Worm (Caenorhabditis elegans) whole organism, young adult: Measurements from ENCODE around the gene C05E4.7.

ENCODE experiments used
- D2030.7 ChIP-seq: fragments of 200-800 bp; sonication (Bioruptor generic); IDR thresholded peaks from 2 replicates; pipeline ENCODE4 v1.3.6; 2022; ENCODE audit warnings: missing genetic modification reagents, missing genetic modification characterization, missing compliant biosample characterization
- F22D6.2 ChIP-seq: sonication (generic microtip); optimal IDR thresholded peaks from 2 replicates; lab custom pipeline; 2016; ENCODE audit warnings: mild to moderate bottlenecking, missing genetic modification characterization, missing compliant biosample characterization
- F23B12.7 ChIP-seq: sonication (generic microtip); optimal IDR thresholded peaks from 2 replicates; lab custom pipeline; 2017; ENCODE audit warnings: missing genetic modification characterization, mild to moderate bottlenecking, missing compliant biosample characterization, antibody characterized with exemption, moderate library complexity; ENCODE audit not compliant: insufficient read depth
- F33H1.4 ChIP-seq: fragments of 200-800 bp; sonication (Bioruptor generic); IDR thresholded peaks from 2 replicates; pipeline ENCODE4 v1.3.6; 2022; ENCODE audit warnings: missing genetic modification reagents, missing genetic modification characterization, missing compliant biosample characterization
- F37B4.10 ChIP-seq: fragments of 200-800 bp; sonication (Bioruptor generic); IDR thresholded peaks from 2 replicates; pipeline ENCODE4 v1.3.6; 2022; ENCODE audit warnings: missing genetic modification characterization, missing compliant biosample characterization
- F49E8.2 ChIP-seq: sonication (generic microtip); optimal IDR thresholded peaks from 3 replicates; lab custom pipeline; 2017; ENCODE audit warnings: missing genetic modification characterization, mild to moderate bottlenecking, missing compliant biosample characterization, antibody characterized with exemption, moderate library complexity; ENCODE audit not compliant: insufficient read depth
- K12H6.12 ChIP-seq: fragments of 200-800 bp; sonication (Bioruptor generic); optimal IDR thresholded peaks from 2 replicates; lab custom pipeline; 2018; ENCODE audit warnings: mild to moderate bottlenecking, missing genetic modification characterization, missing compliant biosample characterization
- Y56A3A.18 ChIP-seq: fragments of 200-800 bp; sonication (Bioruptor generic); IDR thresholded peaks from 2 replicates; pipeline ENCODE4 v1.3.6; 2022; ENCODE audit warnings: missing genetic modification reagents, missing genetic modification characterization, missing compliant biosample characterization
- Y95B8A.8 ChIP-seq: fragments of 200-800 bp; sonication (Bioruptor generic); IDR thresholded peaks from 2 replicates; pipeline ENCODE4 v1.3.6; 2022; ENCODE audit warnings: missing genetic modification reagents, missing genetic modification characterization, missing compliant biosample characterization
- akir-1 ChIP-seq: fragments of 200-800 bp; sonication (Bioruptor generic); optimal IDR thresholded peaks from 2 replicates; lab custom pipeline; 2018; ENCODE audit warnings: mild to moderate bottlenecking, missing genetic modification characterization, moderate library complexity, missing compliant biosample characterization
- attf-3 ChIP-seq: fragments of 200-800 bp; sonication (Bioruptor generic); conservative IDR thresholded peaks from 2 replicates; pipeline ENCODE4 v1.3.6; 2022; ENCODE audit warnings: missing genetic modification reagents, missing genetic modification characterization, missing compliant biosample characterization
- attf-6 ChIP-seq: fragments of 200-800 bp; sonication (Bioruptor generic); IDR thresholded peaks from 2 replicates; pipeline ENCODE4 v1.3.6; 2022; ENCODE audit warnings: missing genetic modification reagents, missing genetic modification characterization, missing compliant biosample characterization
- bed-1 ChIP-seq: fragments of 200-800 bp; sonication (Bioruptor generic); IDR thresholded peaks from 2 replicates; pipeline ENCODE4 v1.3.6; 2022; ENCODE audit warnings: missing genetic modification reagents, missing genetic modification characterization, missing compliant biosample characterization
- bed-2 ChIP-seq: fragments of 200-800 bp; sonication (Bioruptor generic); IDR thresholded peaks from 2 replicates; pipeline ENCODE4 v1.3.6; 2022; ENCODE audit warnings: missing genetic modification reagents, missing genetic modification characterization, missing compliant biosample characterization
- ccch-3 ChIP-seq: fragments of 200-800 bp; sonication (Bioruptor generic); optimal IDR thresholded peaks from 2 replicates; lab custom pipeline; 2018; ENCODE audit warnings: mild to moderate bottlenecking, missing genetic modification characterization, missing compliant biosample characterization
- ceh-58 ChIP-seq: fragments of 200-800 bp; sonication (Bioruptor generic); IDR thresholded peaks from 2 replicates; pipeline ENCODE4 v1.3.6; 2022; ENCODE audit warnings: missing genetic modification characterization, missing compliant biosample characterization
- dox-1 ChIP-seq: fragments of 200-800 bp; sonication (Bioruptor generic); IDR thresholded peaks from 2 replicates; pipeline ENCODE4 v1.3.6; 2022; ENCODE audit warnings: missing genetic modification reagents, missing genetic modification characterization, missing compliant biosample characterization
- efl-1 ChIP-seq: fragments of 150-350 bp; optimal IDR thresholded peaks from 2 replicates; lab custom pipeline; 2014; ENCODE audit warnings: missing biosample characterization, missing genetic modification reagents, missing genetic modification characterization
- gei-17 ChIP-seq: fragments of 200-800 bp; sonication (Bioruptor generic); optimal IDR thresholded peaks from 2 replicates; lab custom pipeline; 2018; ENCODE audit warnings: mild to moderate bottlenecking, missing genetic modification characterization, missing compliant biosample characterization
- hlh-26 ChIP-seq: fragments of 200-800 bp; sonication (Bioruptor generic); conservative IDR thresholded peaks from 2 replicates; pipeline ENCODE4 v1.3.6; 2022; ENCODE audit warnings: missing genetic modification reagents, missing genetic modification characterization, missing compliant biosample characterization
- hmg-20 ChIP-seq: fragments of 200-800 bp; sonication (Bioruptor generic); IDR thresholded peaks from 2 replicates; pipeline ENCODE4 v1.3.6; 2022; ENCODE audit warnings: missing genetic modification reagents, missing genetic modification characterization, missing compliant biosample characterization
- let-526 ChIP-seq: fragments of 200-800 bp; sonication (Bioruptor generic); IDR thresholded peaks from 2 replicates; pipeline ENCODE4 v1.3.6; 2022; ENCODE audit warnings: missing genetic modification reagents, missing genetic modification characterization, missing compliant biosample characterization
- let-607 ChIP-seq, 2 experiments: fragments of 200-800 bp in 1 of 2; sonication (Bioruptor generic) in 1 of 2; sonication (generic microtip) in 1 of 2; optimal IDR thresholded peaks; 2 replicates each; lab custom pipeline; 2016 to 2018; ENCODE audit warnings: mild to moderate bottlenecking in 2 of 2, missing compliant biosample characterization in 2 of 2, missing genetic modification characterization in 2 of 2, moderate library complexity in 2 of 2, missing genotype in 1 of 2
- lin-35 ChIP-seq, 3 experiments: fragments of 150-350 bp in 2 of 3; sonication (generic microtip) in 1 of 3; optimal IDR thresholded peaks; 2 replicates each; lab custom pipeline; 2014 to 2018; ENCODE audit warnings: missing biosample characterization in 3 of 3, missing genetic modification characterization in 3 of 3, missing genetic modification reagents in 3 of 3
- lir-1 ChIP-seq: fragments of 200-800 bp; sonication (Bioruptor generic); conservative IDR thresholded peaks from 2 replicates; pipeline ENCODE4 v1.3.6; 2022; ENCODE audit warnings: missing genetic modification reagents, missing genetic modification characterization, missing compliant biosample characterization
- lsy-27 ChIP-seq: sonication (generic microtip); optimal IDR thresholded peaks from 2 replicates; lab custom pipeline; 2017; ENCODE audit warnings: missing genetic modification characterization, mild to moderate bottlenecking, missing compliant biosample characterization, antibody characterized with exemption, missing genotype, borderline replicate concordance; ENCODE audit not compliant: insufficient read depth
- madf-3 ChIP-seq: fragments of 200-800 bp; sonication (Bioruptor generic); IDR thresholded peaks from 2 replicates; pipeline ENCODE4 v1.3.6; 2022; ENCODE audit warnings: missing genetic modification reagents, missing genetic modification characterization, missing compliant biosample characterization
- madf-6 ChIP-seq: fragments of 200-800 bp; sonication (Bioruptor generic); IDR thresholded peaks from 2 replicates; pipeline ENCODE4 v1.3.6; 2022; ENCODE audit warnings: missing genetic modification reagents, missing genetic modification characterization, missing compliant biosample characterization
- mes-4 ChIP-seq: sonication (generic microtip); optimal IDR thresholded peaks from 2 replicates; lab custom pipeline; 2016; ENCODE audit warnings: missing genotype, missing genetic modification characterization, missing compliant biosample characterization
- nhr-80 ChIP-seq: sonication (generic microtip); optimal IDR thresholded peaks from 2 replicates; lab custom pipeline; 2016; ENCODE audit warnings: missing genetic modification characterization, missing compliant biosample characterization
- sdz-38 ChIP-seq: sonication (generic microtip); optimal IDR thresholded peaks from 2 replicates; lab custom pipeline; 2016; ENCODE audit warnings: missing genotype, missing genetic modification characterization, missing compliant biosample characterization
- snpc-1.1 ChIP-seq: sonication (generic microtip); optimal IDR thresholded peaks from 2 replicates; lab custom pipeline; 2017; ENCODE audit warnings: missing genetic modification characterization, mild to moderate bottlenecking, missing compliant biosample characterization, antibody characterized with exemption, moderate library complexity, missing genotype, missing genetic modification reagents; ENCODE audit not compliant: insufficient read depth
- snpc-1.3 ChIP-seq: sonication (generic microtip); optimal IDR thresholded peaks from 2 replicates; lab custom pipeline; 2017; ENCODE audit warnings: missing genetic modification characterization, mild to moderate bottlenecking, missing compliant biosample characterization, antibody characterized with exemption, moderate library complexity, missing genotype, missing genetic modification reagents; ENCODE audit not compliant: insufficient read depth
- snpc-3.4 ChIP-seq: sonication (generic microtip); optimal IDR thresholded peaks from 2 replicates; lab custom pipeline; 2017; ENCODE audit warnings: missing genetic modification characterization, mild to moderate bottlenecking, missing compliant biosample characterization, antibody characterized with exemption, moderate library complexity, missing genotype, missing genetic modification reagents
- snpc-4 ChIP-seq, 5 experiments: fragments of 150-350 bp in 1 of 5; sonication (generic microtip) in 4 of 5; optimal IDR thresholded peaks; 2 replicates each; lab custom pipeline; 2014 to 2018; ENCODE audit warnings: missing genetic modification characterization in 5 of 5, missing biosample characterization in 3 of 5, antibody characterized with exemption in 2 of 5, mild to moderate bottlenecking in 2 of 5, missing compliant biosample characterization in 2 of 5, missing genotype in 2 of 5, moderate library complexity in 2 of 5, missing genetic modification reagents in 1 of 5
- sptf-2 ChIP-seq: fragments of 200-800 bp; sonication (Bioruptor generic); optimal IDR thresholded peaks from 2 replicates; lab custom pipeline; 2018; ENCODE audit warnings: mild to moderate bottlenecking, missing genetic modification characterization, missing compliant biosample characterization
- tbp1 ChIP-seq: fragments of 200-800 bp; sonication (Bioruptor generic); optimal IDR thresholded peaks from 2 replicates; lab custom pipeline; 2018; ENCODE audit warnings: mild to moderate bottlenecking, missing genetic modification characterization, missing compliant biosample characterization
- unc-130 ChIP-seq: sonication (generic microtip); optimal IDR thresholded peaks from 2 replicates; lab custom pipeline; 2016; ENCODE audit warnings: missing genetic modification reagents, missing genetic modification characterization, missing compliant biosample characterization
- unc-62 ChIP-seq: fragments of 150-350 bp; optimal IDR thresholded peaks from 2 replicates; lab custom pipeline; 2014; ENCODE audit warnings: missing biosample characterization, missing genetic modification reagents, missing genetic modification characterization
- xnd-1 ChIP-seq: sonication (generic microtip); optimal IDR thresholded peaks from 2 replicates; lab custom pipeline; 2016; ENCODE audit warnings: missing genotype, missing genetic modification reagents, missing genetic modification characterization, missing compliant biosample characterization
- zfh-2 ChIP-seq: fragments of 200-800 bp; sonication (Bioruptor generic); conservative IDR thresholded peaks from 2 replicates; pipeline ENCODE4 v1.3.6; 2022; ENCODE audit warnings: missing genetic modification reagents, missing genetic modification characterization, missing compliant biosample characterization
- zim-3 ChIP-seq: sonication (generic microtip); optimal IDR thresholded peaks from 2 replicates; lab custom pipeline; 2017; ENCODE audit warnings: mild to moderate bottlenecking, missing genetic modification characterization, moderate library complexity, missing compliant biosample characterization
- ztf-26 ChIP-seq: sonication (generic microtip); optimal IDR thresholded peaks from 2 replicates; lab custom pipeline; 2017; ENCODE audit warnings: missing genetic modification characterization, missing compliant biosample characterization
- ztf-28 ChIP-seq: fragments of 200-800 bp; sonication (Bioruptor generic); IDR thresholded peaks from 2 replicates; pipeline ENCODE4 v1.3.6; 2022; ENCODE audit warnings: missing genetic modification reagents, missing genetic modification characterization, missing compliant biosample characterization

The C05E4.7 gene

ce11 chrV:773256-773655 is 31.3 kb downstream of the C05E4.7 start, which contains the start of gene sti-1 (continued):
- TF ChIP-seq zim-3 (tag; lab: Kevin White, UChicago) (no peak), snpc-4 (GFP tag; optimal IDR thresholded peaks at IDR 0.05; lab: Kevin White, UChicago) (no peak), snpc-4 (tag; optimal IDR thresholded peaks at IDR 0.05; lab: Kevin White, UChicago) (peak in 3 of 4 experiments; percentile 23 to 65 (median 61)), sdz-38 (tag; lab: Kevin White, UChicago) (no peak), gei-17 (no peak), snpc-1.1 (peak; percentile 32), lir-1 (GFP tag; lab: Robert Waterston, UW) (no peak), let-607 (tag; optimal IDR thresholded peaks at IDR 0.05; lab: Kevin White, UChicago) (no peak), madf-6 (GFP tag; lab: Robert Waterston, UW) (peak; percentile 72), ccch-3 (GFP tag; lab: Kevin White, UChicago) (no peak), Y56A3A.18 (no peak), lin-35 (GFP tag; optimal IDR thresholded peaks at IDR 0.05; lab: Kevin White, UChicago) (peak; percentile 39 to 85 (median 72)), madf-3 (GFP tag; lab: Robert Waterston, UW) (peak; percentile 70; the same call in 1 of the 2 replicates), snpc-3.4 (tag; lab: Kevin White, UChicago) (peak; percentile 55), Y95B8A.8 (no peak), K12H6.12 (tag; lab: Kevin White, UChicago) (peak; percentile 63), ztf-28 (no peak), snpc-1.3 (tag; lab: Kevin White, UChicago) (peak; percentile 36), unc-130 (no peak), akir-1 (no peak), ceh-58 (GFP tag; lab: Robert Waterston, UW) (no peak)

ce11 chrV:774341-774740 is 32.4 kb downstream of the C05E4.7 start:
- TF ChIP-seq zfh-2 (GFP tag; lab: Robert Waterston, UW) (peak; percentile 60), F22D6.2 (tag; lab: Kevin White, UChicago) (no peak)

DNA sequence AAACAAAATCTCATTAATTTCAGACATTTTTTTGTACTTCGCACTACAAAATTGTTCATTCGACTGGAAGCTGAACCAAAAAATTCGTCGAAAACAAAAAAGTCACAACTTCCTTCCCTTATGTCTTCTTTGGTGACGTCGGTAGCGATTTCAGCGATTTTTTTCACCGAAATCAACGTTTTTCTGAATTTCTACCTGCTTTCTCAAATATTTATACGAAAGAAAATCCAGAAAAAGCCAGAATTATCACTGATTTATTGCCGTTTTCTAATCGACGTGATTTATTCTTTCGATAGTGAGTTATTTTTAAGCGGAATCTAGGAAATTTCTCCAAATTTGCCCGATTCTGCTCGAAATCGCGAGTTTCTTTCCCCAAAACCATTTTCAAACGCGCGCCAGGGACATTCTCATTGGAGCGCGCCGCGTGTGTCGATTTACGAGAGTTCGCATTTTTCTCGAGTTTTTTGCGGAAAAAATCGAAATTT is 33.0 kb downstream of the C05E4.7 start, which contains the start of gene srbc-58:
Gene srbc-58 (plus strand): TSS at position 121 of the 485 bp plus-strand sequence.
- no peak for TF ChIP-seq F23B12.7
- no peak for TF ChIP-seq sdz-38 (tag; lab: Kevin White, UChicago)
- TF ChIP-seq F37B4.10 (GFP tag; lab: Robert Waterston, UW), result no peak
- no peak for TF ChIP-seq F33H1.4 (GFP tag; lab: Robert Waterston, UW)
- TF ChIP-seq xnd-1, result no peak
- no peak for TF ChIP-seq bed-2 (GFP tag; lab: Robert Waterston, UW)
- TF ChIP-seq lsy-27, result no peak
- TF ChIP-seq hmg-20 (GFP tag; lab: Robert Waterston, UW), result no peak
- no peak for TF ChIP-seq hlh-26
- peak; percentile 85 for TF ChIP-seq efl-1
- no peak for TF ChIP-seq attf-6 (GFP tag; lab: Robert Waterston, UW)
- TF ChIP-seq dox-1, result 0 out of 2 replicates have a peak, but pooled peaks have one; percentile 10
- TF ChIP-seq unc-62 (GFP tag; lab: Kevin White, UChicago), result no peak
- no peak for TF ChIP-seq bed-1 (GFP tag; lab: Robert Waterston, UW)
- TF ChIP-seq tbp1 (GFP tag; lab: Kevin White, UChicago), result peak; percentile 11
- TF ChIP-seq mes-4 (tag; lab: Kevin White, UChicago), result no peak
- TF ChIP-seq ztf-26 (tag; lab: Kevin White, UChicago), result no peak
- no peak for TF ChIP-seq let-607 (tag; optimal IDR thresholded peaks at IDR 0.05; lab: Kevin White, UChicago)
- TF ChIP-seq attf-3 (GFP tag; lab: Robert Waterston, UW), result no peak
- no peak for TF ChIP-seq sptf-2 (GFP tag; lab: Kevin White, UChicago)
- peak; percentile 43 for TF ChIP-seq F49E8.2 (tag; lab: Kevin White, UChicago)
- TF ChIP-seq nhr-80 (tag; lab: Kevin White, UChicago), result no peak
- TF ChIP-seq D2030.7 (GFP tag; lab: Robert Waterston, UW), result peak; percentile 45; the same call in 1 of the 2 replicates
- no peak for TF ChIP-seq gei-17
- TF ChIP-seq let-526 (GFP tag; lab: Robert Waterston, UW), result no peak
- TF ChIP-seq unc-130, result no peak
